Worm (Caenorhabditis elegans) whole organism, L4 larva: ENCODE measurements around the gene ZK1086.3.
A peak's percentile ranks its signal among the peaks of the same experiment; 100 is the strongest.

Experiments used
- D1046.2 ChIP-seq: fragments of 200-800 bp; sonication (Bioruptor generic); IDR thresholded peaks from 2 replicates; pipeline ENCODE4 v1.3.6; 2022; ENCODE audit warnings: missing genetic modification characterization, missing compliant biosample characterization
- F26F4.8 ChIP-seq: fragments of 200-800 bp; sonication (Bioruptor generic); conservative IDR thresholded peaks from 2 replicates; pipeline ENCODE4 v1.3.6; 2022; ENCODE audit warnings: missing genetic modification characterization, missing compliant biosample characterization
- F37D6.2 ChIP-seq: sonication (generic microtip); optimal IDR thresholded peaks from 2 replicates; lab custom pipeline; 2016; ENCODE audit warnings: mild to moderate bottlenecking, missing genetic modification characterization, missing compliant biosample characterization
- F44E2.7 ChIP-seq: fragments of 200-800 bp; sonication (Bioruptor generic); IDR thresholded peaks from 2 replicates; pipeline ENCODE4 v2.1.2; 2022; ENCODE audit warnings: missing genetic modification characterization, missing compliant biosample characterization
- R02D3.7 ChIP-seq: fragments of 150-350 bp; sonication (generic microtip); optimal IDR thresholded peaks from 3 replicates; lab custom pipeline; 2014; ENCODE audit warnings: missing biosample characterization, missing genetic modification characterization
- Y105C5A.15 ChIP-seq: fragments of 200-800 bp; sonication (Bioruptor generic); IDR thresholded peaks from 2 replicates; pipeline ENCODE4 v1.3.6; 2022; ENCODE audit warnings: missing genetic modification characterization, missing compliant biosample characterization
- Y48G9A.11 ChIP-seq: fragments of 200-800 bp; sonication (Bioruptor generic); IDR thresholded peaks from 2 replicates; pipeline ENCODE4 v1.3.6; 2022; ENCODE audit warnings: missing genetic modification reagents, missing genetic modification characterization, missing compliant biosample characterization
- Y5F2A.4 ChIP-seq: fragments of 200-800 bp; sonication (Bioruptor generic); optimal IDR thresholded peaks from 2 replicates; lab custom pipeline; 2018; ENCODE audit warnings: mild to moderate bottlenecking, missing genetic modification characterization, missing compliant biosample characterization
- ZK337.2 ChIP-seq: fragments of 200-800 bp; sonication (Bioruptor generic); IDR thresholded peaks from 2 replicates; pipeline ENCODE4 v1.3.6; 2022; ENCODE audit warnings: missing genetic modification reagents, missing genetic modification characterization, missing compliant biosample characterization
- aha-1 ChIP-seq: fragments of 150-350 bp; peaks from one replicate; lab custom pipeline; 2014; ENCODE audit warnings: missing biosample characterization, missing genetic modification characterization
- ama-1 ChIP-seq: fragments of 150-350 bp; optimal IDR thresholded peaks from 2 replicates; lab custom pipeline; 2014; ENCODE audit warnings: inconsistent platforms, mixed read lengths
- ceh-62 ChIP-seq: sonication (generic microtip); optimal IDR thresholded peaks from 2 replicates; lab custom pipeline; 2017; ENCODE audit warnings: missing biosample characterization, missing genetic modification characterization
- daf-19 ChIP-seq: fragments of 200-800 bp; sonication (Bioruptor generic); conservative IDR thresholded peaks from 2 replicates; pipeline ENCODE4 v1.3.6; 2022; ENCODE audit warnings: missing genetic modification characterization, missing compliant biosample characterization
- dmd-6 ChIP-seq: fragments of 200-800 bp; sonication (Bioruptor generic); IDR thresholded peaks from 2 replicates; pipeline ENCODE4 v1.3.6; 2022; ENCODE audit warnings: missing genetic modification reagents, missing genetic modification characterization, missing compliant biosample characterization
- duxl-1 ChIP-seq: sonication (generic microtip); optimal IDR thresholded peaks from 2 replicates; lab custom pipeline; 2016; ENCODE audit warnings: mild to moderate bottlenecking, missing genetic modification characterization, moderate library complexity, missing compliant biosample characterization; ENCODE audit not compliant: poor library complexity
- dve-1 ChIP-seq: sonication (generic microtip); optimal IDR thresholded peaks from 2 replicates; lab custom pipeline; 2017; ENCODE audit warnings: antibody characterized with exemption, mild to moderate bottlenecking, missing genetic modification characterization, missing compliant biosample characterization; ENCODE audit not compliant: insufficient read depth
- egl-27 ChIP-seq: sonication (generic microtip); optimal IDR thresholded peaks from 3 replicates; lab custom pipeline; 2017; ENCODE audit warnings: missing biosample characterization, missing genetic modification reagents, missing genetic modification characterization
- fkh-10 ChIP-seq: fragments of 150-350 bp; optimal IDR thresholded peaks from 2 replicates; lab custom pipeline; 2014; ENCODE audit warnings: missing biosample characterization, missing genetic modification reagents, missing genetic modification characterization
- hlh-11 ChIP-seq: fragments of 200-800 bp; sonication (Bioruptor generic); optimal IDR thresholded peaks from 2 replicates; lab custom pipeline; 2018; ENCODE audit warnings: mild to moderate bottlenecking, missing genetic modification characterization, missing compliant biosample characterization
- hmg-1.1 ChIP-seq: fragments of 200-800 bp; sonication (Bioruptor generic); IDR thresholded peaks from 2 replicates; pipeline ENCODE4 v1.3.6; 2022; ENCODE audit warnings: missing genetic modification reagents, missing genetic modification characterization, missing compliant biosample characterization
- lim-7 ChIP-seq: fragments of 200-800 bp; sonication (Bioruptor generic); IDR thresholded peaks from 2 replicates; pipeline ENCODE4 v1.3.6; 2022; ENCODE audit warnings: missing genetic modification characterization, missing compliant biosample characterization
- lin-1 ChIP-seq: fragments of 200-800 bp; sonication (Bioruptor generic); IDR thresholded peaks from 2 replicates; pipeline ENCODE4 v1.3.6; 2022; ENCODE audit warnings: missing genetic modification reagents, missing genetic modification characterization, missing compliant biosample characterization
- lin-15B ChIP-seq: fragments of 150-350 bp; sonication (generic microtip); optimal IDR thresholded peaks from 3 replicates; lab custom pipeline; 2014; ENCODE audit warnings: missing biosample characterization, missing genetic modification characterization
- lin-38 ChIP-seq: fragments of 200-800 bp; sonication (Bioruptor generic); IDR thresholded peaks from 2 replicates; pipeline ENCODE4 v1.3.6; 2022; ENCODE audit warnings: missing genetic modification reagents, missing genetic modification characterization, missing compliant biosample characterization
- lin-39 ChIP-seq: fragments of 150-350 bp; optimal IDR thresholded peaks from 2 replicates; lab custom pipeline; 2014; ENCODE audit warnings: missing biosample characterization, missing genetic modification reagents, missing genetic modification characterization
- lsy-2 ChIP-seq, 2 experiments: fragments of 150-350 bp in 1 of 2; sonication (generic microtip) in 1 of 2; optimal IDR thresholded peaks; 2 replicates each; lab custom pipeline; 2014 to 2017; ENCODE audit warnings: missing biosample characterization in 2 of 2, missing genetic modification characterization in 2 of 2
- madf-9 ChIP-seq: fragments of 200-800 bp; sonication (Bioruptor generic); conservative IDR thresholded peaks from 2 replicates; pipeline ENCODE4 v1.3.6; 2022; ENCODE audit warnings: missing genetic modification reagents, missing genetic modification characterization, missing compliant biosample characterization
- mdl-1 ChIP-seq, 2 experiments: fragments of 150-350 bp in 1 of 2; sonication (generic microtip) in 1 of 2; optimal IDR thresholded peaks; 2 replicates each; lab custom pipeline; 2014 to 2017; ENCODE audit warnings: missing biosample characterization in 2 of 2, missing genetic modification characterization in 2 of 2
- mep-1 ChIP-seq: fragments of 150-350 bp; sonication (generic microtip); optimal IDR thresholded peaks from 3 replicates; lab custom pipeline; 2014; ENCODE audit warnings: missing biosample characterization, missing genetic modification characterization
- mes-2 ChIP-seq: sonication (generic microtip); optimal IDR thresholded peaks from 2 replicates; lab custom pipeline; 2016; ENCODE audit warnings: missing genotype, mild to moderate bottlenecking, missing genetic modification characterization, missing compliant biosample characterization; ENCODE audit not compliant: poor library complexity, severe bottlenecking
- mxl-2 ChIP-seq: fragments of 200-800 bp; sonication (Bioruptor generic); conservative IDR thresholded peaks from 2 replicates; pipeline ENCODE4 v1.3.6; 2022; ENCODE audit warnings: missing genetic modification reagents, missing genetic modification characterization, missing compliant biosample characterization
- mxl-3 ChIP-seq: fragments of 200-800 bp; sonication (Bioruptor generic); optimal IDR thresholded peaks from 2 replicates; lab custom pipeline; 2018; ENCODE audit warnings: mild to moderate bottlenecking, missing genetic modification characterization, missing compliant biosample characterization
- nhr-111 ChIP-seq: fragments of 200-800 bp; sonication (Bioruptor generic); optimal IDR thresholded peaks from 2 replicates; lab custom pipeline; 2018; ENCODE audit warnings: mild to moderate bottlenecking, missing genetic modification characterization, missing compliant biosample characterization
- nhr-237 ChIP-seq: sonication (generic microtip); optimal IDR thresholded peaks from 2 replicates; lab custom pipeline; 2017; ENCODE audit warnings: missing biosample characterization, missing genetic modification characterization
- nhr-28 ChIP-seq: fragments of 150-350 bp; optimal IDR thresholded peaks from 2 replicates; lab custom pipeline; 2014; ENCODE audit warnings: missing biosample characterization, missing genetic modification characterization
- nhr-42 ChIP-seq: fragments of 200-800 bp; sonication (Bioruptor generic); IDR thresholded peaks from 2 replicates; pipeline ENCODE4 v1.3.6; 2022; ENCODE audit warnings: missing genetic modification characterization, missing compliant biosample characterization
- nhr-6 ChIP-seq: fragments of 150-350 bp; optimal IDR thresholded peaks from 2 replicates; lab custom pipeline; 2014; ENCODE audit warnings: missing biosample characterization, missing genetic modification characterization
- nhr-77 ChIP-seq: fragments of 150-350 bp; optimal IDR thresholded peaks from 2 replicates; lab custom pipeline; 2014; ENCODE audit warnings: missing biosample characterization, missing genetic modification characterization
- pqm-1 ChIP-seq: sonication (generic microtip); optimal IDR thresholded peaks from 2 replicates; lab custom pipeline; 2017; ENCODE audit warnings: missing biosample characterization, missing genetic modification characterization
- saeg-2 ChIP-seq: fragments of 200-800 bp; sonication (Bioruptor generic); IDR thresholded peaks from 2 replicates; pipeline ENCODE4 v1.3.6; 2022; ENCODE audit warnings: missing genetic modification reagents, missing genetic modification characterization, missing compliant biosample characterization
- sdz-12 ChIP-seq: fragments of 200-800 bp; sonication (Bioruptor generic); optimal IDR thresholded peaks from 2 replicates; lab custom pipeline; 2018; ENCODE audit warnings: mild to moderate bottlenecking, missing genetic modification characterization, missing compliant biosample characterization
- set-16 ChIP-seq: fragments of 200-800 bp; sonication (Bioruptor generic); IDR thresholded peaks from 2 replicates; pipeline ENCODE4 v1.3.6; 2022; ENCODE audit warnings: missing genetic modification reagents, missing genetic modification characterization, missing compliant biosample characterization
- skn-1 ChIP-seq: fragments of 150-350 bp; optimal IDR thresholded peaks from 2 replicates; lab custom pipeline; 2014; ENCODE audit warnings: missing biosample characterization, missing genetic modification characterization
- spr-1 ChIP-seq: sonication (generic microtip); optimal IDR thresholded peaks from 2 replicates; lab custom pipeline; 2016; ENCODE audit warnings: mild to moderate bottlenecking, missing genetic modification characterization, missing compliant biosample characterization
- unc-130 ChIP-seq: sonication (generic microtip); optimal IDR thresholded peaks from 2 replicates; lab custom pipeline; 2016; ENCODE audit warnings: missing genetic modification reagents, missing genetic modification characterization, missing compliant biosample characterization
- unc-39 ChIP-seq: sonication (generic microtip); optimal IDR thresholded peaks from 2 replicates; lab custom pipeline; 2017; ENCODE audit warnings: missing biosample characterization, missing genetic modification characterization
- unc-62 ChIP-seq, 3 experiments: fragments of 150-350 bp in 1 of 3; sonication (generic microtip); optimal IDR thresholded peaks in 2 of 3; peaks in 1 of 3; 1 replicate in 1 of 3; 2 replicates in 2 of 3; lab custom pipeline; 2014 to 2017; ENCODE audit warnings: missing biosample characterization in 3 of 3, missing genetic modification characterization in 3 of 3, missing genetic modification reagents in 3 of 3, missing genotype in 1 of 3
- zfp-2 ChIP-seq: sonication (generic microtip); optimal IDR thresholded peaks from 2 replicates; lab custom pipeline; 2016; ENCODE audit warnings: mild to moderate bottlenecking, missing genetic modification characterization, missing compliant biosample characterization
- zfp-3 ChIP-seq: fragments of 200-800 bp; sonication (Bioruptor generic); conservative IDR thresholded peaks from 2 replicates; pipeline ENCODE4 v1.3.6; 2022; ENCODE audit warnings: missing genetic modification reagents, missing genetic modification characterization, missing compliant biosample characterization
- zip-11 ChIP-seq: fragments of 200-800 bp; sonication (Bioruptor generic); IDR thresholded peaks from 2 replicates; pipeline ENCODE4 v1.3.6; 2022; ENCODE audit warnings: missing genetic modification characterization, missing compliant biosample characterization
- zip-2 ChIP-seq: fragments of 150-350 bp; optimal IDR thresholded peaks from 2 replicates; lab custom pipeline; 2014; ENCODE audit warnings: missing biosample characterization, missing genetic modification characterization
- ztf-11 ChIP-seq: fragments of 150-350 bp; optimal IDR thresholded peaks from 2 replicates; lab custom pipeline; 2014; ENCODE audit warnings: missing biosample characterization, missing genetic modification characterization

ZK1086.3 gene

DNA sequence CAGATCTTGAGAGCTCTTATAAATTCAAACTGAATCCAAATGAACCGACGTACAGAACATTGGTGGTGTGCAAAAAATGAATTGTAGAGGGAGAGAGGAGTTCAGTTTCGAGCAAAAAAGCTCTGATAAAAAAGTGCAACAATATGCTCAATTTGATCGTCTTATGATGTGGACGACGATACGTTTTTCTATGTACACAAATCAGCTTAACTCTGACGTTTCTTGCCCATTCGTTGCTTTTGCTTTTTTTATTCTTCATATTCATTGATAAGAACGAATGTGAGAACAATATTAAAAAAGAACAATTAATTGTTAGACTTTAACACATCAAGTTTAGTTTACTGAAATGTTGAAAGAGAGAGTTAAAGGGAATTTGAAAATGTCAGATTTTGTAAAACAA is 16.5 kb upstream of the ZK1086.3 start:
- TF ChIP-seq nhr-111 (GFP tag; lab: Kevin White, UChicago) (no peak), ztf-11 (no peak), unc-39 (tag; lab: Kevin White, UChicago) (no peak), zfp-3 (GFP tag; lab: Robert Waterston, UW) (no peak), Y48G9A.11 (GFP tag; lab: Robert Waterston, UW) (no peak), dve-1 (peak; percentile 25), pqm-1 (tag; lab: Kevin White, UChicago) (peak; percentile 62), zfp-2 (tag; lab: Kevin White, UChicago) (no peak), lin-15B (no peak), nhr-42 (no peak), hlh-11 (tag; lab: Kevin White, UChicago) (peak; percentile 41), mdl-1 (tag; optimal IDR thresholded peaks at IDR 0.05; lab: Kevin White, UChicago) (no peak), ceh-62 (tag; lab: Kevin White, UChicago) (no peak), Y5F2A.4 (GFP tag; lab: Kevin White, UChicago) (no peak), Y105C5A.15 (GFP tag; lab: Robert Waterston, UW) (no peak), nhr-28 (tag; lab: Kevin White, UChicago) (peak; percentile 64), lin-38 (GFP tag; lab: Robert Waterston, UW) (no peak), lsy-2 (tag; optimal IDR thresholded peaks at IDR 0.05; lab: Kevin White, UChicago) (no peak), egl-27 (tag; lab: Kevin White, UChicago) (no peak), zip-11 (no peak), sdz-12 (GFP tag; lab: Kevin White, UChicago) (no peak), zip-2 (tag; lab: Kevin White, UChicago) (no peak), fkh-10 (GFP tag; lab: Kevin White, UChicago) (no peak), lim-7 (GFP tag; lab: Robert Waterston, UW) (no peak), ama-1 (lab: Kevin White, UChicago) (no peak), lin-1 (no peak), F44E2.7 (GFP tag; lab: Robert Waterston, UW) (no peak), D1046.2 (no peak), mxl-3 (GFP tag; lab: Kevin White, UChicago) (no peak), unc-62 (GFP tag; optimal IDR thresholded peaks at IDR 0.05 in 1 of 2; lab: Kevin White, UChicago) (peak in 1 of 2 experiments; percentile 9), unc-62 (tag; optimal IDR thresholded peaks at IDR 0.05; lab: Kevin White, UChicago) (no peak), dmd-6 (GFP tag; lab: Robert Waterston, UW) (peak; percentile 76), saeg-2 (GFP tag; lab: Robert Waterston, UW) (no peak), aha-1 (no peak), F37D6.2 (no peak), unc-130 (GFP tag; lab: Kevin White, UChicago) (no peak), nhr-6 (tag; lab: Kevin White, UChicago) (no peak), F26F4.8 (GFP tag; lab: Robert Waterston, UW) (no peak), madf-9 (GFP tag; lab: Robert Waterston, UW) (no peak), mes-2 (tag; lab: Kevin White, UChicago) (no peak), daf-19 (GFP tag; lab: Robert Waterston, UW) (no peak), nhr-237 (tag; lab: Kevin White, UChicago) (no peak), mep-1 (no peak), nhr-77 (no peak), hmg-1.1 (GFP tag; lab: Robert Waterston, UW) (no peak), duxl-1 (tag; lab: Kevin White, UChicago) (no peak), mxl-2 (GFP tag; lab: Robert Waterston, UW) (no peak), lin-39 (tag; lab: Kevin White, UChicago) (no peak), R02D3.7 (tag; lab: Kevin White, UChicago) (no peak), ZK337.2 (GFP tag; lab: Robert Waterston, UW) (no peak), spr-1 (tag; lab: Kevin White, UChicago) (no peak), skn-1 (tag; lab: Kevin White, UChicago) (no peak), set-16 (no peak)
